Worm (Caenorhabditis elegans) whole organism, midembryonic: ENCODE results near the gene F02E8.4.

Experiments
- flt-1 ChIP-seq: fragments of 200-800 bp; sonication (Bioruptor generic); IDR thresholded peaks from 2 replicates; pipeline ENCODE4 v1.3.6; 2022; ENCODE audit warnings: missing genetic modification characterization, missing compliant biosample characterization
- klf-2 ChIP-seq: fragments of 200-800 bp; sonication (Bioruptor generic); conservative IDR thresholded peaks from 2 replicates; pipeline ENCODE4 v1.3.6; 2022; ENCODE audit warnings: missing genetic modification reagents, missing genetic modification characterization, missing compliant biosample characterization
- ztf-23 ChIP-seq: fragments of 200-800 bp; sonication (Bioruptor generic); IDR thresholded peaks from 2 replicates; pipeline ENCODE4 v1.3.6; 2022; ENCODE audit warnings: missing genetic modification reagents, missing genetic modification characterization, missing compliant biosample characterization

DNA sequence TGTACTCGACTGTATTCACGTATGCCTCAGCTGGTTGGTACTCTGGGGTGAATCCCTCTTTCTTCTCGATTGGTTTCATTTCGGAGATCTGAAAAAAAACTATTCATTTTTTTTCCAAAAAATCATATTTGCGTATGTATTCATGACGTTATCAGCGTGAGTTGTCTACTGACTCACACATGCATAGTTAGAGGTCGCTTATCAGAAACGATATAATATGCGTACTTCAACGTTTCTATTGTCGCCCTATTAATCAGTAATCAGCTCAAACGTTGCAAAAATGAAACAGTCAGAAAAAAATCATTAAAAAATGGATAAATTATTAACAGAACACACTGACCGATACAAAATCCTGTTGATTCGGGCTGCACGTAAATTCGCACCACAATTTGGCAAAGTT lies 24.6 kb downstream of the F02E8.4 start:
- TF ChIP-seq flt-1 (GFP tag; lab: Robert Waterston, UW) = no peak
- TF ChIP-seq klf-2 (GFP tag; lab: Robert Waterston, UW) = no peak
- TF ChIP-seq ztf-23 = no peak
